Fruit fly (Drosophila melanogaster) whole organism, embryonic: ENCODE measurements around the gene Arpc5.

Experiments
- Antp ChIP-seq: fragments of 200-800 bp; sonication (Bioruptor generic); optimal IDR thresholded peaks from 3 replicates; lab custom pipeline; 2016; ENCODE audit warnings: missing biosample characterization, missing genetic modification characterization
- CG4424 ChIP-seq: fragments of 200-800 bp; sonication (Bioruptor generic); optimal IDR thresholded peaks from 3 replicates; lab custom pipeline; 2016; ENCODE audit warnings: missing biosample characterization, missing genetic modification characterization
- Ets65A ChIP-seq: fragments of 200-800 bp; sonication (Bioruptor generic); peaks from one replicate; lab custom pipeline; 2016; ENCODE audit warnings: missing biosample characterization, missing genetic modification characterization
- Hr39 ChIP-seq: fragments of >200 bp; optimal IDR thresholded peaks from 2 replicates; lab custom pipeline; 2017
- Mrtf ChIP-seq: fragments of 200-800 bp; sonication (Bioruptor generic); IDR thresholded peaks from 3 replicates; pipeline ENCODE4 v1.3.6; 2022; ENCODE audit warnings: missing biosample characterization, missing genetic modification characterization
- NFAT ChIP-seq: fragments of 200-800 bp; sonication (Bioruptor generic); IDR thresholded peaks from 2 replicates; pipeline ENCODE4 v1.3.6; 2022; ENCODE audit warnings: missing biosample characterization, missing genetic modification characterization
- crp ChIP-seq, 2 experiments: fragments of 200-800 bp; sonication (Bioruptor generic); optimal IDR thresholded peaks; 2 replicates in 1 of 2; 3 replicates in 1 of 2; lab custom pipeline; 2017; ENCODE audit warnings: missing biosample characterization in 2 of 2, missing genetic modification characterization in 2 of 2, mild to moderate bottlenecking in 1 of 2, moderate library complexity in 1 of 2
- disco-r ChIP-seq: fragments of 200-800 bp; sonication (Bioruptor generic); optimal IDR thresholded peaks from 2 replicates; lab custom pipeline; 2016; ENCODE audit warnings: missing biosample characterization, missing genetic modification characterization

The Arpc5 gene

dm6 chr2L:2627507-2627906, 47.4 kb downstream of the Arpc5 start:
- TF ChIP-seq Hr39 (lab: Kevin White, UChicago) = peak; percentile 17
- TF ChIP-seq crp (GFP tag; optimal IDR thresholded peaks at IDR 0.05; lab: Kevin White, UChicago) = no peak

- TF ChIP-seq Antp (GFP tag; lab: Kevin White, UChicago) (no peak), Ets65A (GFP tag; lab: Kevin White, UChicago) (peak; percentile 92), Mrtf (GFP tag; lab: Robert Waterston, UW) (no peak), disco-r (no peak), CG4424 (GFP tag; lab: Kevin White, UChicago) (no peak), NFAT (no peak)
These were observed 48.7 kb downstream of the Arpc5 start for dm6 chr2L:2628760-2629159.
